Fruit fly (Drosophila melanogaster) whole organism, embryonic: Measurements from ENCODE around the gene Cypl.

Experiments
- Atf3 ChIP-seq: fragments of 200-800 bp; sonication (Bioruptor generic); optimal IDR thresholded peaks from 3 replicates; lab custom pipeline; 2016; ENCODE audit warnings: missing biosample characterization, missing genetic modification characterization
- Atf6 ChIP-seq: fragments of 200-800 bp; sonication (Bioruptor generic); IDR thresholded peaks from 2 replicates; pipeline ENCODE4 v1.3.6; 2022; ENCODE audit warnings: missing biosample characterization, missing genetic modification characterization
- Awh ChIP-seq: fragments of 200-800 bp; sonication (Bioruptor generic); IDR thresholded peaks from 2 replicates; pipeline ENCODE4, ENCODE4 v1.3.6; 2022; ENCODE audit warnings: missing biosample characterization, missing genetic modification characterization
- CG10979 ChIP-seq: fragments of 200-800 bp; sonication (Bioruptor generic); optimal IDR thresholded peaks from 2 replicates; lab custom pipeline; 2018; ENCODE audit warnings: missing biosample characterization, mild to moderate bottlenecking, missing genetic modification characterization, moderate library complexity
- CG14965 ChIP-seq: fragments of 200-800 bp; sonication (Bioruptor generic); optimal IDR thresholded peaks from 2 replicates; lab custom pipeline; 2016; ENCODE audit warnings: missing biosample characterization, missing genetic modification characterization, borderline replicate concordance
- CG15073 ChIP-seq: fragments of 200-800 bp; sonication (Bioruptor generic); optimal IDR thresholded peaks from 2 replicates; lab custom pipeline; 2016; ENCODE audit warnings: missing biosample characterization, missing genetic modification characterization
- CG15479 ChIP-seq: fragments of 200-800 bp; sonication (Bioruptor generic); optimal IDR thresholded peaks from 3 replicates; lab custom pipeline; 2019; ENCODE audit warnings: missing biosample characterization, mild to moderate bottlenecking, missing genetic modification characterization, moderate library complexity
- CG15514 ChIP-seq: fragments of 200-800 bp; sonication (Bioruptor generic); optimal IDR thresholded peaks from 3 replicates; lab custom pipeline; 2017; ENCODE audit warnings: missing biosample characterization, missing genetic modification characterization, mild to moderate bottlenecking, moderate library complexity, missing genetic modification reagents
- CG1603 ChIP-seq: fragments of 200-800 bp; sonication (Bioruptor generic); optimal IDR thresholded peaks from 2 replicates; lab custom pipeline; 2019; ENCODE audit warnings: missing biosample characterization, mild to moderate bottlenecking, missing genetic modification characterization, moderate library complexity
- CG16779 ChIP-seq: fragments of 200-800 bp; sonication (Bioruptor generic); IDR thresholded peaks from 2 replicates; pipeline ENCODE4 v1.3.6; 2022; ENCODE audit warnings: missing biosample characterization, missing genetic modification characterization
- CG17612 ChIP-seq: fragments of 200-800 bp; sonication (Bioruptor generic); IDR thresholded peaks from 2 replicates; pipeline ENCODE4 v1.3.6; 2022; ENCODE audit warnings: missing biosample characterization, missing genetic modification characterization
- CG2116 ChIP-seq: fragments of 200-800 bp; sonication (Bioruptor generic); optimal IDR thresholded peaks from 3 replicates; lab custom pipeline; 2018; ENCODE audit warnings: missing biosample characterization, mild to moderate bottlenecking, missing genetic modification characterization
- CG2875 ChIP-seq: fragments of 200-800 bp; sonication (Bioruptor generic); optimal IDR thresholded peaks from 2 replicates; lab custom pipeline; 2017; ENCODE audit warnings: missing biosample characterization, mild to moderate bottlenecking, missing genetic modification characterization, missing genetic modification reagents
- CG3163 ChIP-seq: fragments of 200-800 bp; sonication (Bioruptor generic); optimal IDR thresholded peaks from 3 replicates; lab custom pipeline; 2016; ENCODE audit warnings: missing biosample characterization, missing genetic modification characterization
- CG33213 ChIP-seq: fragments of 200-800 bp; sonication (Bioruptor generic); optimal IDR thresholded peaks from 3 replicates; lab custom pipeline; 2016; ENCODE audit warnings: missing biosample characterization, missing genetic modification characterization
- CG3407 ChIP-seq: fragments of 200-800 bp; sonication (Bioruptor generic); optimal IDR thresholded peaks from 2 replicates; lab custom pipeline; 2018; ENCODE audit warnings: missing biosample characterization, mild to moderate bottlenecking, missing genetic modification characterization
- CG4360 ChIP-seq: fragments of 200-800 bp; sonication (Bioruptor generic); IDR thresholded peaks from 2 replicates; pipeline ENCODE4 v1.3.6; 2022; ENCODE audit warnings: missing biosample characterization, missing genetic modification characterization
- CG6175 ChIP-seq: fragments of 200-800 bp; sonication (Bioruptor generic); IDR thresholded peaks from 3 replicates; pipeline ENCODE4 v1.3.6; 2022; ENCODE audit warnings: missing biosample characterization, missing genetic modification characterization
- CG8359 ChIP-seq: fragments of 200-800 bp; sonication (Bioruptor generic); optimal IDR thresholded peaks from 2 replicates; lab custom pipeline; 2017; ENCODE audit warnings: missing biosample characterization, mild to moderate bottlenecking, missing genetic modification characterization, borderline replicate concordance
- CG8478 ChIP-seq: fragments of >200 bp; optimal IDR thresholded peaks from 2 replicates; lab custom pipeline; 2018
- CG9727 ChIP-seq: fragments of 200-800 bp; sonication (Bioruptor generic); optimal IDR thresholded peaks from 3 replicates; lab custom pipeline; 2017; ENCODE audit warnings: missing biosample characterization, mild to moderate bottlenecking, missing genetic modification characterization
- CG9817 ChIP-seq: fragments of 200-800 bp; sonication (Bioruptor generic); optimal IDR thresholded peaks from 2 replicates; lab custom pipeline; 2018; ENCODE audit warnings: missing biosample characterization, mild to moderate bottlenecking, missing genetic modification characterization, moderate library complexity
- Chrac-16 ChIP-seq: fragments of 200-800 bp; sonication (Bioruptor generic); optimal IDR thresholded peaks from 3 replicates; lab custom pipeline; 2016; ENCODE audit warnings: missing biosample characterization, missing genetic modification characterization
- CoRest ChIP-seq: fragments of 200-800 bp; sonication (Bioruptor generic); optimal IDR thresholded peaks from 3 replicates; lab custom pipeline; 2018; ENCODE audit warnings: missing biosample characterization, mild to moderate bottlenecking, missing genetic modification characterization, moderate library complexity
- Hey ChIP-seq: fragments of 200-800 bp; sonication (Bioruptor generic); optimal IDR thresholded peaks from 3 replicates; lab custom pipeline; 2018; ENCODE audit warnings: missing biosample characterization, mild to moderate bottlenecking, missing genetic modification characterization
- HmgZ ChIP-seq: fragments of 200-800 bp; sonication (Bioruptor generic); optimal IDR thresholded peaks from 2 replicates; lab custom pipeline; 2018; ENCODE audit warnings: missing biosample characterization, mild to moderate bottlenecking, missing genetic modification characterization
- Hr51 ChIP-seq, 2 experiments: fragments of 200-800 bp; sonication (Bioruptor generic); optimal IDR thresholded peaks; 2 replicates in 1 of 2; 3 replicates in 1 of 2; lab custom pipeline; 2016 to 2018; ENCODE audit warnings: missing biosample characterization in 2 of 2, missing genetic modification characterization in 2 of 2, mild to moderate bottlenecking in 1 of 2, moderate library complexity in 1 of 2
- Nf-YA ChIP-seq: fragments of 200-800 bp; sonication (Bioruptor generic); IDR thresholded peaks from 2 replicates; pipeline ENCODE4 v1.3.6; 2022; ENCODE audit warnings: missing biosample characterization, missing genetic modification characterization
- YL-1 ChIP-seq: fragments of 200-800 bp; sonication (Bioruptor generic); optimal IDR thresholded peaks from 3 replicates; lab custom pipeline; 2017; ENCODE audit warnings: missing biosample characterization, mild to moderate bottlenecking, missing genetic modification characterization
- abd-A ChIP-seq: fragments of 200-800 bp; sonication (Bioruptor generic); optimal IDR thresholded peaks from 3 replicates; lab custom pipeline; 2019; ENCODE audit warnings: missing biosample characterization, mild to moderate bottlenecking, missing genetic modification characterization, moderate library complexity
- ato ChIP-seq: fragments of 200-800 bp; sonication (Bioruptor generic); IDR thresholded peaks from 2 replicates; pipeline ENCODE4 v1.3.6; 2022; ENCODE audit warnings: missing biosample characterization, missing genetic modification characterization; ENCODE audit not compliant: partially characterized antibody
- az2 ChIP-seq: fragments of 200-800 bp; sonication (Bioruptor generic); optimal IDR thresholded peaks from 3 replicates; lab custom pipeline; 2016; ENCODE audit warnings: missing biosample characterization, missing genetic modification characterization
- bab2 ChIP-seq: fragments of 200-800 bp; sonication (Bioruptor generic); optimal IDR thresholded peaks from 2 replicates; lab custom pipeline; 2016; ENCODE audit warnings: missing biosample characterization, missing genetic modification characterization
- br ChIP-seq: fragments of >200 bp; optimal IDR thresholded peaks from 2 replicates; lab custom pipeline; 2017
- crol ChIP-seq: fragments of 200-800 bp; sonication (Bioruptor generic); IDR thresholded peaks from 2 replicates; pipeline ENCODE4 v1.3.6; 2022; ENCODE audit warnings: missing biosample characterization, missing genetic modification characterization
- dimm ChIP-seq: fragments of 200-800 bp; sonication (Bioruptor generic); IDR thresholded peaks from 2 replicates; pipeline ENCODE4 v1.3.6; 2022; ENCODE audit warnings: missing biosample characterization, missing genetic modification characterization
- dmrt11E ChIP-seq: fragments of 200-800 bp; sonication (Bioruptor generic); optimal IDR thresholded peaks from 3 replicates; lab custom pipeline; 2018; ENCODE audit warnings: missing biosample characterization, mild to moderate bottlenecking, missing genetic modification characterization, moderate library complexity
- dpn ChIP-seq, 2 experiments: fragments of 200-800 bp; sonication (Bioruptor generic); optimal IDR thresholded peaks; 3 replicates each; lab custom pipeline; 2016; ENCODE audit warnings: missing biosample characterization in 2 of 2, missing genetic modification characterization in 2 of 2
- fd102C ChIP-seq: fragments of 200-800 bp; sonication (Bioruptor generic); optimal IDR thresholded peaks from 2 replicates; lab custom pipeline; 2018; ENCODE audit warnings: missing biosample characterization, mild to moderate bottlenecking, missing genetic modification characterization, moderate library complexity
- gcm ChIP-seq: fragments of 200-800 bp; sonication (Bioruptor generic); optimal IDR thresholded peaks from 2 replicates; lab custom pipeline; 2019; ENCODE audit warnings: missing biosample characterization, mild to moderate bottlenecking, missing genetic modification characterization, moderate library complexity
- grn ChIP-seq: fragments of 200-800 bp; sonication (Bioruptor generic); optimal IDR thresholded peaks from 3 replicates; lab custom pipeline; 2017; ENCODE audit warnings: missing biosample characterization, missing genetic modification characterization
- gro ChIP-seq: fragments of 200-800 bp; sonication (Bioruptor generic); optimal IDR thresholded peaks from 2 replicates; lab custom pipeline; 2016; ENCODE audit warnings: missing biosample characterization, missing genetic modification characterization
- hb ChIP-seq: fragments of 200-800 bp; sonication (Bioruptor generic); IDR thresholded peaks from 3 replicates; pipeline ENCODE4 v1.3.6; 2022; ENCODE audit warnings: missing biosample characterization, missing genetic modification characterization; ENCODE audit not compliant: partially characterized antibody
- hkb ChIP-seq, 2 experiments: fragments of 200-800 bp in 1 of 2; fragments of >200 bp in 1 of 2; sonication (Bioruptor generic) in 1 of 2; IDR thresholded peaks in 1 of 2; optimal IDR thresholded peaks in 1 of 2; 2 replicates each; pipeline versions ENCODE4 v1.3.6 to Lab custom; 2017 to 2022; ENCODE audit warnings: missing biosample characterization in 1 of 2, missing genetic modification characterization in 1 of 2
- insv ChIP-seq, 2 experiments: fragments of 200-800 bp; sonication (Bioruptor generic); optimal IDR thresholded peaks; 3 replicates each; lab custom pipeline; 2016 to 2018; ENCODE audit warnings: missing biosample characterization in 2 of 2, missing genetic modification characterization in 2 of 2
- inv ChIP-seq: fragments of 200-800 bp; sonication (Bioruptor generic); IDR thresholded peaks from 2 replicates; pipeline ENCODE4 v1.3.6; 2022; ENCODE audit warnings: missing biosample characterization, missing genetic modification characterization; ENCODE audit not compliant: partially characterized antibody
- scrt ChIP-seq: fragments of 200-800 bp; sonication (Bioruptor generic); optimal IDR thresholded peaks from 2 replicates; lab custom pipeline; 2018; ENCODE audit warnings: missing biosample characterization, mild to moderate bottlenecking, missing genetic modification characterization, moderate library complexity
- tll ChIP-seq, 2 experiments: fragments of 200-800 bp in 1 of 2; fragments of >200 bp in 1 of 2; sonication (Bioruptor generic) in 1 of 2; optimal IDR thresholded peaks; 2 replicates each; lab custom pipeline; 2017 to 2019; ENCODE audit warnings: missing biosample characterization in 2 of 2, missing genetic modification characterization in 2 of 2, mild to moderate bottlenecking in 1 of 2, moderate library complexity in 1 of 2
- tna ChIP-seq: fragments of 200-800 bp; sonication (Bioruptor generic); IDR thresholded peaks from 2 replicates; pipeline ENCODE4 v1.3.6; 2022; ENCODE audit warnings: missing biosample characterization, missing genetic modification characterization; ENCODE audit not compliant: partially characterized antibody
- vvl ChIP-seq: fragments of 200-800 bp; sonication (Bioruptor generic); IDR thresholded peaks from 2 replicates; pipeline ENCODE4 v1.3.6; 2022; ENCODE audit warnings: missing biosample characterization, missing genetic modification characterization
- zfh1 ChIP-seq: fragments of 200-800 bp; sonication (Bioruptor generic); IDR thresholded peaks from 3 replicates; pipeline ENCODE4 v1.3.6; 2022; ENCODE audit warnings: missing biosample characterization, missing genetic modification characterization

The Cypl gene

DNA sequence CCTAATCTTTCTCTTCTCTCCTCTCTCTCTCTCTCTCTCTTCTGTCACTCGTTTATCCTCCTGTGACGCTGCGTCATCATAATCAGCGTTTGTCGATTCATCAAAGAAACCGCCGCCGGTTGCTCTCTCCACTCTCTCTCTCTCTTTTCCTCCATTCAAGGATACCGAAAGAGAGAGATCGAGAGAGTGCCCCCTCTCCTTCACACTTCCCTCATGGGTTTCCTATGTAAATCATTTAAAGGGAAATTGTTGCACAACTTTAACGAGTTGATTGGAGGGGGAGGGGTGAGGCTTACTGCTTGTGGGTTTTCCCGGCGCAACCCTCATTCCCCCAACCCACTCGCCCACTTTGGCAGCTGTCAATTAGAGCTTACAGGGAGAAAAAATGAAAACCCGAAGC lies 1.5 kb upstream of the Cypl start:
- TF ChIP-seq hb (no peak), grn (GFP tag; lab: Kevin White, UChicago) (no peak), Nf-YA (no peak), bab2 (GFP tag; lab: Kevin White, UChicago) (no peak), CG14965 (no peak), dimm (no peak), Hr51 (GFP tag; optimal IDR thresholded peaks at IDR 0.05; lab: Kevin White, UChicago) (no peak), dpn (GFP tag; optimal IDR thresholded peaks at IDR 0.05; lab: Kevin White, UChicago) (no peak), CG1603 (no peak), tll (GFP tag; optimal IDR thresholded peaks at IDR 0.05; lab: Kevin White, UChicago) (peak in 1 of 2 experiments; percentile 71), az2 (no peak), CG4360 (GFP tag; lab: Robert Waterston, UW) (no peak), ato (GFP tag; lab: Robert Waterston, UW) (no peak), CG15073 (GFP tag; lab: Kevin White, UChicago) (no peak), br (no peak), crol (GFP tag; lab: Robert Waterston, UW) (peak; percentile 87), CG33213 (no peak), CG9817 (tag; lab: Kevin White, UChicago) (no peak), gcm (GFP tag; lab: Kevin White, UChicago) (no peak), zfh1 (GFP tag; lab: Robert Waterston, UW) (no peak), CG6175 (GFP tag; lab: Robert Waterston, UW) (no peak), Chrac-16 (GFP tag; lab: Kevin White, UChicago) (no peak), Hey (tag; lab: Kevin White, UChicago) (no peak), gro (GFP tag; lab: Kevin White, UChicago) (peak; percentile 35), CG2875 (no peak), CG15514 (GFP tag; lab: Kevin White, UChicago) (no peak), vvl (GFP tag; lab: Robert Waterston, UW) (peak; percentile 19; the same call in 1 of the 2 replicates), Awh (GFP tag; lab: Robert Waterston, UW) (no peak), CG8359 (GFP tag; lab: Kevin White, UChicago) (no peak), CG2116 (no peak), CG3407 (GFP tag; lab: Kevin White, UChicago) (no peak), inv (GFP tag; lab: Robert Waterston, UW) (no peak), dmrt11E (tag; lab: Kevin White, UChicago) (no peak), CG17612 (no peak), Atf3 (GFP tag; lab: Kevin White, UChicago) (no peak), tna (no peak), Atf6 (GFP tag; lab: Robert Waterston, UW) (no peak), CG16779 (no peak), CG3163 (GFP tag; lab: Kevin White, UChicago) (peak; percentile 60), fd102C (GFP tag; lab: Kevin White, UChicago) (no peak), insv (GFP tag; optimal IDR thresholded peaks at IDR 0.05; lab: Kevin White, UChicago) (peak in 1 of 2 experiments; percentile 9), scrt (peak; percentile 79), CG9727 (no peak), CoRest (no peak), CG8478 (no peak), hkb (optimal IDR thresholded peaks at IDR 0.05; lab: Kevin White, UChicago) (no peak), hkb (GFP tag; IDR thresholded peaks at IDR 0.05; lab: Robert Waterston, UW) (peak; percentile 32; the same call in 1 of the 2 replicates), YL-1 (GFP tag; lab: Kevin White, UChicago) (no peak), abd-A (peak; percentile 85), CG10979 (no peak), HmgZ (tag; lab: Kevin White, UChicago) (no peak), CG15479 (GFP tag; lab: Kevin White, UChicago) (peak; percentile 96)
